Worm (Caenorhabditis elegans): ENCODE results near the gene rev-3.

DNA sequence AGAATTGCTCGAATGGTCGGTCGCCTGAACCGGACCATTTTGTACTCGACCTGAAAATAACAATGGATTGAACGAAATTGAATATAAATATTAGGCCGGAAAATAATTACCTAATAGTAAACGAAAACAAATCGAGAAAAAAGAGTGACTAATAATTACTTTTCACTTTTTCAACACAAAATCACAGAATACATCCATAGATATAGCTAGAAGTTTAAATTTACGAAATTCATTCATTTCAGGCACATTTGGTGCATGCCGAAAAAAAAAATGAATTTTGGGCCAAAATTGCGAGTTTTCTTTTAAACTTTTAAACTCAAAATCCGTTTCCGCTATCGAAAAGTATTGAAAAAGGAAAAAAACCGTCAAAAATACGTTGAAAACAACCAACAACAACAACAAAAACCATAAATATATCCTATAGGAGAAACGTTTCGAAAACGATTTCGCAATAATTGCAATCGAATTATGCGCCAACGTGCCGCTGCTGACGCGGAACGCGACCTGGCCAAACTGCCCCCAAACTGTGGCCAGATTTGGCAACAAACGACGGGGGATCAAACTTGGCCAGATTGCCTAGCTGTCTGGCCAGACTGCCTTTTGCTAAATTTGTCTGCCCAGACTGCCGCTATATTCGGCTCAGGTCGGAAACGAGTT is 5.0 kb downstream of the rev-3 start, which contains the start of gene Y37B11A.3:
- TF ChIP-seq unc-62 (GFP tag; optimal IDR thresholded peaks at IDR 0.05), result no peak
- TF ChIP-seq lsy-2 (tag; optimal IDR thresholded peaks at IDR 0.05), result peak; percentile 38
- no peak for TF ChIP-seq flh-1 (GFP tag; optimal IDR thresholded peaks at IDR 0.05)
- no peak for TF ChIP-seq elt-3 (tag; optimal IDR thresholded peaks at IDR 0.05)
- TF ChIP-seq nhr-237 (tag; optimal IDR thresholded peaks at IDR 0.05), result peak; percentile 32
- TF ChIP-seq ztf-11 (tag; optimal IDR thresholded peaks at IDR 0.05), result no peak
- no peak for TF ChIP-seq nhr-12 (tag; optimal IDR thresholded peaks at IDR 0.05)
